Worm (Caenorhabditis elegans) whole organism, L3 larva: ENCODE results near the gene srh-295.

ENCODE experiments used
- ZK546.5 ChIP-seq: sonication (generic microtip); optimal IDR thresholded peaks from 2 replicates; lab custom pipeline; 2017; ENCODE audit warnings: missing biosample characterization, missing genetic modification characterization
- elt-3 ChIP-seq, 3 experiments: fragments of 150-350 bp in 1 of 3; sonication (generic microtip) in 2 of 3; optimal IDR thresholded peaks; 2 replicates in 2 of 3; 4 replicates in 1 of 3; lab custom pipeline; 2014 to 2017; ENCODE audit warnings: missing biosample characterization in 3 of 3, missing genetic modification characterization in 3 of 3
- fkh-10 ChIP-seq: sonication (generic microtip); optimal IDR thresholded peaks from 2 replicates; lab custom pipeline; 2017; ENCODE audit warnings: missing biosample characterization, missing genetic modification reagents, missing genetic modification characterization
- fos-1 ChIP-seq: fragments of 150-350 bp; optimal IDR thresholded peaks from 2 replicates; lab custom pipeline; 2014; ENCODE audit warnings: missing biosample characterization, missing genetic modification characterization
- jun-1 ChIP-seq: fragments of 150-350 bp; optimal IDR thresholded peaks from 2 replicates; lab custom pipeline; 2014; ENCODE audit warnings: missing biosample characterization, missing genetic modification reagents, missing genetic modification characterization
- mml-1 ChIP-seq: fragments of 150-350 bp; sonication (generic microtip); optimal IDR thresholded peaks from 3 replicates; lab custom pipeline; 2014; ENCODE audit warnings: missing biosample characterization, missing genetic modification characterization
- nhr-11 ChIP-seq: fragments of 150-350 bp; optimal IDR thresholded peaks from 2 replicates; lab custom pipeline; 2014; ENCODE audit warnings: missing biosample characterization, missing genetic modification characterization
- nhr-12 ChIP-seq: fragments of 150-350 bp; optimal IDR thresholded peaks from 2 replicates; lab custom pipeline; 2014; ENCODE audit warnings: missing biosample characterization, missing genetic modification characterization
- nhr-77 ChIP-seq: fragments of 150-350 bp; optimal IDR thresholded peaks from 2 replicates; lab custom pipeline; 2014; ENCODE audit warnings: missing biosample characterization, missing genetic modification characterization
- pha-4 ChIP-seq: fragments of 150-350 bp; optimal IDR thresholded peaks from 2 replicates; lab custom pipeline; 2014; ENCODE audit warnings: missing biosample characterization, missing genetic modification reagents, missing genetic modification characterization
- pqm-1 ChIP-seq: fragments of 150-350 bp; optimal IDR thresholded peaks from 2 replicates; lab custom pipeline; 2017; ENCODE audit warnings: missing biosample characterization, missing genetic modification characterization, inconsistent platforms
- tbx-2 ChIP-seq: sonication (generic microtip); optimal IDR thresholded peaks from 2 replicates; lab custom pipeline; 2016; ENCODE audit warnings: mild to moderate bottlenecking, missing genetic modification characterization, missing compliant biosample characterization
- unc-62 ChIP-seq: fragments of 150-350 bp; sonication (generic microtip); optimal IDR thresholded peaks from 4 replicates; lab custom pipeline; 2014; ENCODE audit warnings: missing biosample characterization, missing genetic modification reagents, missing genetic modification characterization

- no peak for TF ChIP-seq elt-3 (tag; optimal IDR thresholded peaks at IDR 0.05; lab: Kevin White, UChicago)
- TF ChIP-seq fkh-10 = no peak
- no peak for TF ChIP-seq ZK546.5 (tag; lab: Kevin White, UChicago)
- TF ChIP-seq nhr-12 (tag; lab: Kevin White, UChicago) = no peak
- no peak for TF ChIP-seq tbx-2
- TF ChIP-seq fos-1 (tag; lab: Kevin White, UChicago) = no peak
- no peak for TF ChIP-seq mml-1 (tag; lab: Kevin White, UChicago)
- TF ChIP-seq pha-4 (tag; lab: Kevin White, UChicago) = no peak
- no peak for TF ChIP-seq pqm-1
- TF ChIP-seq jun-1 (tag; lab: Kevin White, UChicago) = no peak
- no peak for TF ChIP-seq unc-62 (GFP tag; lab: Kevin White, UChicago)
- no peak for TF ChIP-seq nhr-11 (tag; lab: Kevin White, UChicago)
- TF ChIP-seq nhr-77 (tag; lab: Kevin White, UChicago) = no peak
These were observed 50.4 kb downstream of the srh-295 start, which contains the start of gene dhs-23 for ce11 chrV:15380857-15381256.
